Worm (Caenorhabditis elegans) whole organism, early embryonic: ENCODE measurements around the gene egl-4.

Experiments
- F13C5.2 ChIP-seq: sonication (generic microtip); optimal IDR thresholded peaks from 2 replicates; lab custom pipeline; 2017; ENCODE audit warnings: mild to moderate bottlenecking, missing genetic modification characterization, inconsistent platforms, missing compliant biosample characterization
- aly-1 ChIP-seq: sonication (generic microtip); optimal IDR thresholded peaks from 2 replicates; lab custom pipeline; 2016; ENCODE audit warnings: missing genetic modification characterization, missing compliant biosample characterization
- ama-1 ChIP-seq: fragments of 150-350 bp; optimal IDR thresholded peaks from 2 replicates; lab custom pipeline; 2014
- ceh-13 ChIP-seq: fragments of 200-800 bp; sonication (Bioruptor generic); optimal IDR thresholded peaks from 2 replicates; lab custom pipeline; 2018; ENCODE audit warnings: mild to moderate bottlenecking, missing genetic modification characterization, missing compliant biosample characterization
- ceh-36 ChIP-seq: sonication (generic microtip); optimal IDR thresholded peaks from 2 replicates; lab custom pipeline; 2016; ENCODE audit warnings: missing genetic modification characterization, inconsistent platforms, missing compliant biosample characterization
- ets-7 ChIP-seq: sonication (generic microtip); optimal IDR thresholded peaks from 2 replicates; lab custom pipeline; 2016; ENCODE audit warnings: missing genotype, missing genetic modification characterization, missing compliant biosample characterization
- hmbx-1 ChIP-seq: sonication (generic microtip); optimal IDR thresholded peaks from 2 replicates; lab custom pipeline; 2016; ENCODE audit warnings: mild to moderate bottlenecking, missing genetic modification characterization, missing compliant biosample characterization
- hmg-4 ChIP-seq: fragments of 200-800 bp; sonication (Bioruptor generic); optimal IDR thresholded peaks from 2 replicates; lab custom pipeline; 2018; ENCODE audit warnings: mild to moderate bottlenecking, missing genetic modification characterization, missing compliant biosample characterization
- hnd-1 ChIP-seq: sonication (generic microtip); optimal IDR thresholded peaks from 2 replicates; lab custom pipeline; 2016; ENCODE audit warnings: missing genetic modification characterization, missing compliant biosample characterization
- pes-1 ChIP-seq: fragments of 200-800 bp; sonication (Bioruptor generic); IDR thresholded peaks from 2 replicates; pipeline ENCODE4 v1.3.6; 2022; ENCODE audit warnings: missing genetic modification reagents, missing genetic modification characterization, missing compliant biosample characterization
- scrt-1 ChIP-seq: fragments of 200-800 bp; sonication (Bioruptor generic); IDR thresholded peaks from 2 replicates; pipeline ENCODE4 v1.3.6; 2022; ENCODE audit warnings: missing genetic modification characterization, missing compliant biosample characterization
- sea-1 ChIP-seq: fragments of 200-800 bp; sonication (Bioruptor generic); conservative IDR thresholded peaks from 2 replicates; pipeline ENCODE4 v1.3.6; 2022; ENCODE audit warnings: missing genetic modification characterization, missing compliant biosample characterization
- tbx-37 ChIP-seq: fragments of 200-800 bp; sonication (Bioruptor generic); conservative IDR thresholded peaks from 2 replicates; pipeline ENCODE4 v1.3.6; 2022; ENCODE audit warnings: missing genetic modification reagents, missing genetic modification characterization, missing compliant biosample characterization
- tra-4 ChIP-seq: sonication (generic microtip); optimal IDR thresholded peaks from 2 replicates; lab custom pipeline; 2017; ENCODE audit warnings: missing genetic modification characterization, missing compliant biosample characterization

DNA sequence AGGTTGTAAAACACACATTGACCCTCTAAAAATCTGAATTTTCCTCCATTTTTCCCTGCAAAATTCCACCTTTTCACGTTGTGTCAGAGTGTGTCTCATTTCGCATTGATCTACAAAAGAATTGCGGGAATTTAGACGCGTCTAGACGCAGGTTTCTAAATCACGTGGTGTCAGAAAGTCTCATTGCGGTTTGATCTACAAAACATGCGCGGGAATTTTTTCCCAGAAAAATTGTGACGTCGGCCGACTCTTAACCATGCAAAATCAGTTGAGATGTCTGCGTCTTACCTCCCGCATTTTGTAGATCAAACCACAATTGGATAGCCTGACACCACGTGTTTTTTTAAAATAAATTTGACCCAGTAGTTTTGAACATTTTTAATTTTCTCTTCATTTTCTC is 61.0 kb downstream of the egl-4 start:
- no peak for TF ChIP-seq pes-1
- TF ChIP-seq ceh-36 (tag; lab: Kevin White, UChicago): no peak
- TF ChIP-seq hmbx-1: no peak
- no peak for TF ChIP-seq tbx-37 (GFP tag; lab: Robert Waterston, UW)
- no peak for TF ChIP-seq hmg-4
- TF ChIP-seq tra-4 (tag; lab: Kevin White, UChicago): no peak
- TF ChIP-seq scrt-1 (GFP tag; lab: Robert Waterston, UW): no peak
- no peak for TF ChIP-seq ama-1 (lab: Kevin White, UChicago)
- TF ChIP-seq F13C5.2 (tag; lab: Kevin White, UChicago): no peak
- TF ChIP-seq aly-1 (tag; lab: Kevin White, UChicago): no peak
- no peak for TF ChIP-seq ceh-13 (GFP tag; lab: Kevin White, UChicago)
- TF ChIP-seq ets-7 (tag; lab: Kevin White, UChicago): no peak
- TF ChIP-seq sea-1 (GFP tag; lab: Robert Waterston, UW): no peak
- no peak for TF ChIP-seq hnd-1
